Worm (Caenorhabditis elegans): ENCODE results near the gene flad-1.

flad-1 gene

DNA sequence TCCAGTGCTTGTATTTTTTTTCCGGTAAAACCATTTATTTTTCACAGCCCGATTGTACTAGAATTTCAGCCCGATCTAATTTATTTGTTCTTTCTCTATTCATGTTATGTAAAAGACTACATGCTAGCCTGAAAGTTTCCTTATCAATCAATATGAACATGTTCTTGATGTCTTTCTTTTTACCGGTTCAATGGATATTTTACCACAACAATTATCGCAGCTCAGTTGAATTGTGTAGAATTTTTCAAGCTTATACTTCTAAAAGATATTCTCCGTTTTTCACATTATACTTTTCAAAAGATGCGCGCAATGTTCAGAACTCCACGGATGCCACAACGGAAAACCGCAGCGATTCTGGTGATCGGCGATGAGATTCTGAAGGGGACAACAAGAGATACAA is at the start of gene flad-1:
flad-1 (plus strand) TSS at position 301 of the 400 bp plus-strand sequence.
- TF ChIP-seq flt-1 (GFP tag; IDR thresholded peaks at IDR 0.05) (no peak), cog-1 (tag; optimal IDR thresholded peaks at IDR 0.05) (no peak), ztf-29 (GFP tag; IDR thresholded peaks at IDR 0.05) (no peak), klf-2 (GFP tag; conservative IDR thresholded peaks at IDR 0.05) (no peak), ref-1 (GFP tag; conservative IDR thresholded peaks at IDR 0.05) (no peak), T22C8.4 (GFP tag; IDR thresholded peaks at IDR 0.05) (no peak), ztf-23 (GFP tag; IDR thresholded peaks at IDR 0.05) (no peak), tab-1 (GFP tag; IDR thresholded peaks at IDR 0.05) (no peak), med-1 (GFP tag; optimal IDR thresholded peaks at IDR 0.05; ENCODE audit: insufficient read depth) (no peak)

DNA sequence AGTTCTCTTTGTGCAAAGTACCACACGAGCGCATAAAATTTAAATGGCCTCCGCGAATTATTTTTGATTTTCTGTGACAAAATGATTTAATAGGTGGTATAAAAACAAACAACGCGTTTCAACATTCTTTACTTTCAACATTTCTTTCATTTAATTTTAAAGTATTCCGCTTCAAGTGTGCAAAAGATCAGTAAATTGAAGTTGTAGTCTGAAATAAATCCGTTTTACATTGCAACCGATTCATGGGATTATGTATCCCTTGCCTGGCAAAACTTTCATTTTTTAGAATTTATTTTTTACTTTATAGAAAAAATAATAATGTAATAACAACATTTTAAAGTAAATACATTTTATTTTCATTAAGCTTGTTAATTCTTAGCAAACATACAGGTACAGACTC is 49.5 kb upstream of the flad-1 start, which contains the start of gene F26C11.1:
F26C11.1 (plus strand) TSS at position 301 of the 400 bp plus-strand sequence.
- no peak for TF ChIP-seq cog-1 (tag; optimal IDR thresholded peaks at IDR 0.05)
- TF ChIP-seq klf-2 (GFP tag; conservative IDR thresholded peaks at IDR 0.05), result no peak
- TF ChIP-seq tab-1 (GFP tag; IDR thresholded peaks at IDR 0.05), result no peak
- no peak for TF ChIP-seq flt-1 (GFP tag; IDR thresholded peaks at IDR 0.05)
- TF ChIP-seq ztf-23 (GFP tag; IDR thresholded peaks at IDR 0.05), result no peak

DNA sequence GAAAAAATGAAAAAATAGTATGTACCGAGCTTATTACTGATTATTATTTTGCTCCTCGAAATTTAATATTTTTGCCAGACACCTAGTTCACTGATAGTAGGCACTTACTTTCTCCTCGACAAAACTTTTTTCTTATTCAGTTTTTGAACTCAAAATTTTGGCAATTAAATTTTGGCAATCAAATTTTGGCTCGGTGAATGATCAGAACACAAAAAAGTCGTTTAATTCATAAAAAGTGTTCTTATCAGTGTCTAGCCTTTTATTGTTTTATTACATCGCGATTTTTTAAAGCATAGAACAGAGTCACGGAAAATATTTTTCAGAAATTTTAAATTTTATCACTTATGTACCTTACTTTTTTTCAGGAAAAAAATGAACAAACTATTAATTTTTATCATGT is 48.8 kb upstream of the flad-1 start:
- TF ChIP-seq ref-1 (GFP tag; conservative IDR thresholded peaks at IDR 0.05) (no peak), flt-1 (GFP tag; IDR thresholded peaks at IDR 0.05) (no peak), ztf-23 (GFP tag; IDR thresholded peaks at IDR 0.05) (no peak), cog-1 (tag; optimal IDR thresholded peaks at IDR 0.05) (no peak), T22C8.4 (GFP tag; IDR thresholded peaks at IDR 0.05) (no peak), ztf-29 (GFP tag; IDR thresholded peaks at IDR 0.05) (no peak), tab-1 (GFP tag; IDR thresholded peaks at IDR 0.05) (no peak), klf-2 (GFP tag; conservative IDR thresholded peaks at IDR 0.05) (no peak), med-1 (GFP tag; optimal IDR thresholded peaks at IDR 0.05; ENCODE audit: insufficient read depth) (no peak)

DNA sequence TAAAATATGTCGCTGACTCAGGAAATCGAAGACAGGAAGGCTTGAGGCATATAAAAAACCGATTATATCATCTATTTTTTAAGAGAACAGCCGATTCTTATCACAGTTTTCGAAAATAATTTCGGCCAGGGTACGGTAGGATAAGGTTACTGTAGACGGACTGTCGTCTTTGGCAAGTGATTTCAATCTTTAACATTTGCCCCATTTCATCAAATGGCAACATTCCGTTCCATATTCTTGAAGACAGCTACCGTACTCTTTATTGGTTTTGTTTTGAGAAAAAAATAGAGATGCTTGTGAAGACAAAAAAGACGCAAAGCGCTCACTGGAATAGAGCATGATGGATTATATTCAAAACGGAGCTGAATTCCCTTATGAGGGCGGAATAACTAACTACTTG is 45.2 kb upstream of the flad-1 start:
- TF ChIP-seq tab-1 (GFP tag; IDR thresholded peaks at IDR 0.05) (no peak), klf-2 (GFP tag; conservative IDR thresholded peaks at IDR 0.05) (no peak), med-1 (GFP tag; optimal IDR thresholded peaks at IDR 0.05; ENCODE audit: insufficient read depth) (no peak), ztf-23 (GFP tag; IDR thresholded peaks at IDR 0.05) (no peak), T22C8.4 (GFP tag; IDR thresholded peaks at IDR 0.05) (no peak), ztf-29 (GFP tag; IDR thresholded peaks at IDR 0.05) (no peak), ref-1 (GFP tag; conservative IDR thresholded peaks at IDR 0.05) (no peak), flt-1 (GFP tag; IDR thresholded peaks at IDR 0.05) (no peak), cog-1 (tag; optimal IDR thresholded peaks at IDR 0.05) (no peak)

DNA sequence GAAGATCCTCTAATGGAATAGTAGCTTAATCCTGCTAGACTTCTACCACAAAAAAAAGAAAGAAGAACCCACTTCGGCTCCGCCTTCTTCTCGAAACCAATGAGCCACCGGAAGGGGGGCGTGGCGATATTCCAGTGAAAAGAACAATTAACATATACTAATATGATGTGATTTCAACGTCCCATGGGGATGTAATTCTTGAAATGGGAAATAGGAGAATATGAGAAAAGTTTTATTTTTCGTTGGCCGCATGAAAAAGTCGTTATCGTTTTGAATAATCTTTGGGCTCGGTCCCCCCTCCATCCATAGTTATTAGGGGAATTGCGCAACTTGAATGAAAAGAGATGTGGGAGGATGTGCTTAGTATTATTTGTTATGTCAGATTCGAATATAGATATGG is 43.7 kb upstream of the flad-1 start, which contains the start of gene unc-4:
unc-4 (minus strand) TSS at position 101 of the 400 bp plus-strand sequence.
- TF ChIP-seq ztf-29 (GFP tag; IDR thresholded peaks at IDR 0.05) (no peak), ref-1 (GFP tag; conservative IDR thresholded peaks at IDR 0.05) (no peak), T22C8.4 (GFP tag; IDR thresholded peaks at IDR 0.05) (no peak), cog-1 (tag; optimal IDR thresholded peaks at IDR 0.05) (no peak), ztf-23 (GFP tag; IDR thresholded peaks at IDR 0.05) (no peak), klf-2 (GFP tag; conservative IDR thresholded peaks at IDR 0.05) (no peak), med-1 (GFP tag; optimal IDR thresholded peaks at IDR 0.05; ENCODE audit: insufficient read depth) (no peak), tab-1 (GFP tag; IDR thresholded peaks at IDR 0.05) (no peak), flt-1 (GFP tag; IDR thresholded peaks at IDR 0.05) (no peak)

DNA sequence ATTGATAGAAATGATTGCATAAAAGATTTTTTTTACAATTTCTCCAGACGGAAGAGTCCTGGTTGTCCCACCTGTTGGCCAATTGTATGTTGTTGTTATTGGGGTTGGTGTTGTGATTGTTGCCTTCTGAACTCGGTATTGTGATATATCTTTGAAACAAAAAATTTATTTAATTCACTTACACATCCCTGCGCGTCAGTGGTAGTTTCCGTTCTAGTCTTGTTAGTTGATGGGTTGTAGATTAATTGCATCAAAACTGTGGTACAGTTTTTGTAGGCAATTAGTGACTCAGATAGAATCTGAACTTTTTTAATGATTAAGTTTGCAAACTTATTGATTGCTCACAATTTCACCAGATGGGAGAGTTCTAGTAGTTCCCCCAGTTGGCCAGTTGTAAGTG is 39.5 kb upstream of the flad-1 start:
- TF ChIP-seq ztf-23 (GFP tag; IDR thresholded peaks at IDR 0.05), result no peak
- no peak for TF ChIP-seq T22C8.4 (GFP tag; IDR thresholded peaks at IDR 0.05)
- no peak for TF ChIP-seq tab-1 (GFP tag; IDR thresholded peaks at IDR 0.05)
- TF ChIP-seq klf-2 (GFP tag; conservative IDR thresholded peaks at IDR 0.05), result no peak
- no peak for TF ChIP-seq flt-1 (GFP tag; IDR thresholded peaks at IDR 0.05)
- TF ChIP-seq ztf-29 (GFP tag; IDR thresholded peaks at IDR 0.05), result no peak
- no peak for TF ChIP-seq med-1 (GFP tag; optimal IDR thresholded peaks at IDR 0.05; ENCODE audit: insufficient read depth)
- no peak for TF ChIP-seq cog-1 (tag; optimal IDR thresholded peaks at IDR 0.05)
- no peak for TF ChIP-seq ref-1 (GFP tag; conservative IDR thresholded peaks at IDR 0.05)

DNA sequence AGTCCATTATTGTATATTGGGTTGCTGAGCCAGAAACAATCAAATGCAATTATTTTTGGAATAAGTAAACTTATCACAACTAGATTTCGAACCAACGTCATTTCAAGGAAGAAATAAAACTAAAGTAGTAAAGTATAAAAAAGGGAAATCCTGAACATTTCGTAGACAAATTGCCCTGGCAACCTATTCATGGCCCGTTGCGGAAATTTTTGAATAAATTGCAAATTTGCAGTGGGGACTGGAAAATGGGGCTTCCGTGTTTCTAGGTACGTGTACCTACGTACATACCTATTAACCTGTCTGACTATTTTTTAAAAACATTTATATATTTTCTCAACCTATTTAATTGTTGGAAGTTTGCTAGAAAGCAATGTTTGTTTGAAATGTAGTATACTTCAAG is 28.9 kb upstream of the flad-1 start, which contains the start of gene F26C11.3:
F26C11.3 (minus strand) TSS at position 101 of the 400 bp plus-strand sequence.
- TF ChIP-seq T22C8.4 (GFP tag; IDR thresholded peaks at IDR 0.05) (no peak), ref-1 (GFP tag; conservative IDR thresholded peaks at IDR 0.05) (no peak), ztf-23 (GFP tag; IDR thresholded peaks at IDR 0.05) (no peak), tab-1 (GFP tag; IDR thresholded peaks at IDR 0.05) (no peak), cog-1 (tag; optimal IDR thresholded peaks at IDR 0.05) (no peak), ztf-29 (GFP tag; IDR thresholded peaks at IDR 0.05) (no peak), flt-1 (GFP tag; IDR thresholded peaks at IDR 0.05) (no peak), med-1 (GFP tag; optimal IDR thresholded peaks at IDR 0.05; ENCODE audit: insufficient read depth) (no peak), klf-2 (GFP tag; conservative IDR thresholded peaks at IDR 0.05) (no peak)

DNA sequence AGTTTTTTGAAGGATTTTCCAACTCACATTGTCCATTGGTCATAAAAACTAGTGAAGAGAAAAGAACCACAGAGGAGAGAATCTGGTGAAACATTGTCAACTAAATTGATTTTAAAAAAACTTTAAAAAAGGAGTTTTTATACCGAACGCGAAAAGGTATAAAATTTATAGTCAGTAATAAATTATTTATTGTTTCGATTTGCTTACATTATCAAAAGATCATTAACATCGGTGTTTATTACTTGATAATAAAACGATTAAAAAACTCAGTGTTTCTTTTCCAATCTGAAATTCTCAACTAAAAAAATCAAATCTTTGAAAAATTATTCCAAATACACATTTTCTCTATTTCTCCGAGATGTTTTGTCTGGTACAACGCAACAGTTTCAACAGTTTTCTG is 27.8 kb upstream of the flad-1 start, which contains the start of gene F26C11.4:
F26C11.4 (minus strand) TSS at position 101 of the 400 bp plus-strand sequence.
- no peak for TF ChIP-seq T22C8.4 (GFP tag; IDR thresholded peaks at IDR 0.05)
- no peak for TF ChIP-seq tab-1 (GFP tag; IDR thresholded peaks at IDR 0.05)
- TF ChIP-seq cog-1 (tag; optimal IDR thresholded peaks at IDR 0.05), result no peak
- TF ChIP-seq flt-1 (GFP tag; IDR thresholded peaks at IDR 0.05), result no peak
- TF ChIP-seq med-1 (GFP tag; optimal IDR thresholded peaks at IDR 0.05; ENCODE audit: insufficient read depth), result no peak
- TF ChIP-seq klf-2 (GFP tag; conservative IDR thresholded peaks at IDR 0.05), result no peak
- TF ChIP-seq ref-1 (GFP tag; conservative IDR thresholded peaks at IDR 0.05), result no peak
- TF ChIP-seq ztf-23 (GFP tag; IDR thresholded peaks at IDR 0.05), result no peak
- no peak for TF ChIP-seq ztf-29 (GFP tag; IDR thresholded peaks at IDR 0.05)

DNA sequence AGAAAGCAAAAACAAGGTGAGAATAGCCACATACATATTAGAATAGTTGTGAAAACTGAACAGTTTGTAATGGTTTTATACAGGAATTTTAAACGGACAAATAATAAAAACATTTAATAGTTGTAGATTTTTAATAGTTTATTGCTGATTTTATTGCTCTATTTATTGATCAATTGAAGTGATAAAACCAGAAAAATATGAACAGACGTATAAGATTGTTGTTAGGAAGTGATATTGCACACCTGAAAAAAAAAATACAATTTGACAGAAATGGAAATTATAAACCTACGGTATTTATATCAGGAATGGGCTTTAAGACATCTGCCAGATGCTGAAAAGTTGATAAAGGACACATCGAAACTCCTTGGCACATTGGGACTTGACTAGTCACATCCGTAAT is 26.0 kb upstream of the flad-1 start, which contains the start of gene C05C10.8:
C05C10.8 (minus strand) TSS at position 101 of the 400 bp plus-strand sequence.
- TF ChIP-seq cog-1 (tag; optimal IDR thresholded peaks at IDR 0.05) (no peak), ref-1 (GFP tag; conservative IDR thresholded peaks at IDR 0.05) (no peak), med-1 (GFP tag; optimal IDR thresholded peaks at IDR 0.05; ENCODE audit: insufficient read depth) (no peak), flt-1 (GFP tag; IDR thresholded peaks at IDR 0.05) (no peak), tab-1 (GFP tag; IDR thresholded peaks at IDR 0.05) (no peak), klf-2 (GFP tag; conservative IDR thresholded peaks at IDR 0.05) (no peak), ztf-29 (GFP tag; IDR thresholded peaks at IDR 0.05) (no peak), ztf-23 (GFP tag; IDR thresholded peaks at IDR 0.05) (no peak)
